Fruit fly (Drosophila melanogaster): Measurements from ENCODE around the gene CG9213.

- no peak for TF ChIP-seq OdsH (GFP tag; optimal IDR thresholded peaks at IDR 0.05)
- TF ChIP-seq dmrt93B (GFP tag; optimal IDR thresholded peaks at IDR 0.05) = no peak
- no peak for TF ChIP-seq pan (optimal IDR thresholded peaks at IDR 0.05)
- peak; percentile 36 for TF ChIP-seq HLH106 (tag; optimal IDR thresholded peaks at IDR 0.05)
- TF ChIP-seq br (GFP tag; optimal IDR thresholded peaks at IDR 0.05) = no peak
- no peak for TF ChIP-seq Hr83 (GFP tag; optimal IDR thresholded peaks at IDR 0.05; ENCODE audit: poor library complexity, severe bottlenecking)
- peak in 1 of 2 experiments; percentile 22 for TF ChIP-seq foxo (GFP tag; optimal IDR thresholded peaks at IDR 0.05)
- TF ChIP-seq psq (GFP tag; optimal IDR thresholded peaks at IDR 0.05) = no peak
These were observed 25.4 kb upstream of the CG9213 start for dm6 chrX:15599697-15600096.

Data from whole organism, wandering third instar larva.